Fruit fly (Drosophila melanogaster): ENCODE results near the gene Cbp20.
A peak's percentile ranks its signal among the peaks of the same experiment; 100 is the strongest.

- TF ChIP-seq usp (GFP tag; optimal IDR thresholded peaks at IDR 0.05), result no peak
- TF ChIP-seq Dll (optimal IDR thresholded peaks at IDR 0.05), result peak; percentile 98
These were observed 32.7 kb downstream of the Cbp20 start for dm6 chr3R:18196991-18197801.
